Fruit fly (Drosophila melanogaster): ENCODE data around the gene Glut3.
A peak's percentile ranks its signal among the peaks of the same experiment; 100 is the strongest.

- TF ChIP-seq CTCF (optimal IDR thresholded peaks at IDR 0.05) = peak; percentile 95 to 98
- no peak for TF ChIP-seq CG8478 (optimal IDR thresholded peaks at IDR 0.05)
Measured at dm6 chr3R:16748558-16749172, 39.4 kb upstream of the Glut3 start.
